Worm (Caenorhabditis elegans): ENCODE measurements around the gene C30G12.6.

C30G12.6 gene

DNA sequence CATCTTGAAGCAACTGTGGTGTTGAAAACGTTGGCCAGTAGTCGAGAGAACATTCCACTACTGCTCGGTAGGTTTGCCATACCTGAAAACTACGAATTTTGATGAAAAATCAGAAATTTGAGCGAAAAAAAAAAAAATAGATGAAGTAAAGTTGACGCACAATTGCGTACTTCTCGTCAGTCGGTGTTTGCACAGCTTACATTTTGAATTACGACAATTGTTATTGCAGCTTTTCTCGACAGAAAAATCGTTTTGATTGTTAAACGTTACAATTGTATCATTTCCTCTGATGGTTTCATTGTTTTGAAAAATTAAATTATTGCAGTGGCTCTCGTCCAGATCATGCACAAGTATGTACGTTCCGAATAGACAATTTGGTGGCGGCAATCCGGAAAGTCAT lies 14.2 kb upstream of the C30G12.6 start, which contains the start of the genes F45E12.5 and cnep-1:
TSS of gene F45E12.5 (minus strand) at position 93 of the 400 bp plus-strand sequence.
TSS of gene cnep-1 (plus strand) at position 326 of the 400 bp plus-strand sequence.
- TF ChIP-seq sea-2 (GFP tag; optimal IDR thresholded peaks at IDR 0.05) = no peak
- peak; percentile 31 for TF ChIP-seq pha-4 (tag; optimal IDR thresholded peaks at IDR 0.05)

DNA sequence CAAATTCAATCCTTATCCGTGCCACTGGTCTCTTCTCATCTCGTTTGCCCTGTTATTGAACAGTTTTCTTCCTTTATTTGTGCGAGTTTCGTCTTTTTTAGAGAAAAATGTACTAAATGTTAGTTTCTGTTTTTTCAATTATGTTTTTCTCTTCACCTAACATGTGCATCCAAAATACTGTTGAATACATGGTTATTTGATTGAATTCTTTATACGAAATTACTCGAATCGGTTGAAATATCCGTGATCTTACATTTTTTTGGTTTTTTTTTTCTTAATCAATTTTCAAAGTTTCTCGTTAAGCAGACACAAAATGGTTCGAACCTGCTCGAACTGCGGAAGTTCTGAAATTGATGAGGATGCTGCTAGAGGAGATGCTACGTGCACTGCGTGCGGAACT lies 9.7 kb upstream of the C30G12.6 start, which contains the start of gene brf-1:
TSS of gene brf-1 (plus strand) at position 301 of the 400 bp plus-strand sequence.
- TF ChIP-seq nhr-77 (tag; optimal IDR thresholded peaks at IDR 0.05) (no peak), elt-2 (tag; optimal IDR thresholded peaks at IDR 0.05) (no peak), pha-4 (tag; optimal IDR thresholded peaks at IDR 0.05) (no peak), egl-5 (tag; optimal IDR thresholded peaks at IDR 0.05) (no peak), lin-15B (tag; optimal IDR thresholded peaks at IDR 0.05) (no peak), ama-1 (optimal IDR thresholded peaks at IDR 0.05) (no peak), ceh-82 (tag; optimal IDR thresholded peaks at IDR 0.05) (no peak), nhr-23 (tag; optimal IDR thresholded peaks at IDR 0.05) (no peak), ceh-28 (tag; optimal IDR thresholded peaks at IDR 0.05) (no peak), elt-3 (tag; optimal IDR thresholded peaks at IDR 0.05) (no peak), nhr-11 (tag; optimal IDR thresholded peaks at IDR 0.05) (no peak), aly-2 (tag; optimal IDR thresholded peaks at IDR 0.05) (no peak), eor-1 (tag; optimal IDR thresholded peaks at IDR 0.05) (no peak), R02D3.7 (tag; optimal IDR thresholded peaks at IDR 0.05) (no peak), fkh-10 (GFP tag; optimal IDR thresholded peaks at IDR 0.05) (no peak)

DNA sequence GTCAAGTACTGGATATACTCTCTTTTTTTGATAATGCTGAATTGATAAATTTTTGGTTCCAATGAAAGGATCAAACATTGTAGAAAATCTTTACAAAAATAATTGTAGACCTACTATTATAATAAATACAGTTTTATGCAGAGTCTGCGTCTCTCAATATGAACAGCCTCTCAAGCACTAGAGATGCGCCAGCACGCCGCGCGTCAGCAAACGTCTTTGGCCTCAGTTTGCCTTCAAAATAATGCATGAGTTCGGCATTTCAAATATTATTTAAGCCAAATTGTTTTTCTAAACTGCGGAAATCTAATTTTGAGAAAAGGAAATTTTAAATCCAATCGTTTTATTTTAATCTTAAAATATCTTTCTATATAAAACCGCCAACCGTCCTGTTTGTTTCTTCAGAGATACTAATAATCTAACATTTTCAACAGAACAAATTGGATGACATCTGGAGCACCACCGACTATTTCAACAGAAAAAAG lies 5.9 kb upstream of the C30G12.6 start, which contains the start of gene cul-4:
TSS of gene cul-4 (plus strand) at position 432 of the 482 bp plus-strand sequence.
- no peak for TF ChIP-seq aly-2 (tag; optimal IDR thresholded peaks at IDR 0.05)
- TF ChIP-seq ceh-9 (tag; optimal IDR thresholded peaks at IDR 0.05) = no peak
- TF ChIP-seq elt-2 (tag; optimal IDR thresholded peaks at IDR 0.05) = peak; percentile 47
- peak; percentile 29 for TF ChIP-seq ceh-82 (tag; optimal IDR thresholded peaks at IDR 0.05)
- TF ChIP-seq fkh-2 (tag; optimal IDR thresholded peaks at IDR 0.05) = no peak
- no peak for TF ChIP-seq ztf-4 (tag; optimal IDR thresholded peaks at IDR 0.05)
- peak; percentile 83 for TF ChIP-seq snpc-4 (tag; optimal IDR thresholded peaks at IDR 0.05)
- peak; percentile 75 for TF ChIP-seq nhr-43 (tag; optimal IDR thresholded peaks at IDR 0.05; ENCODE audit: poor library complexity, severe bottlenecking)
- TF ChIP-seq unc-39 (tag; optimal IDR thresholded peaks at IDR 0.05) = no peak
- no peak for TF ChIP-seq daf-12 (tag; optimal IDR thresholded peaks at IDR 0.05)
- TF ChIP-seq ceh-16 (tag; optimal IDR thresholded peaks at IDR 0.05) = no peak
- no peak for TF ChIP-seq elt-1 (tag; optimal IDR thresholded peaks at IDR 0.05)
- TF ChIP-seq tbx-2 (tag; optimal IDR thresholded peaks at IDR 0.05) = no peak
- no peak for TF ChIP-seq nhr-67 (tag; optimal IDR thresholded peaks at IDR 0.05)
- TF ChIP-seq nhr-23 (tag; optimal IDR thresholded peaks at IDR 0.05) = no peak
- no peak for TF ChIP-seq ceh-28 (tag; optimal IDR thresholded peaks at IDR 0.05)
- peak; percentile 31 for TF ChIP-seq jun-1 (tag; optimal IDR thresholded peaks at IDR 0.05)
- TF ChIP-seq fkh-10 (GFP tag; optimal IDR thresholded peaks at IDR 0.05) = no peak
- no peak for TF ChIP-seq mml-1 (tag; optimal IDR thresholded peaks at IDR 0.05)
- no peak for TF ChIP-seq pha-4 (tag; optimal IDR thresholded peaks at IDR 0.05)
- peak; percentile 25 for TF ChIP-seq lsy-12 (tag; optimal IDR thresholded peaks at IDR 0.05)
- no peak for TF ChIP-seq skn-1 (tag; optimal IDR thresholded peaks at IDR 0.05)
- peak; percentile 53 for TF ChIP-seq R02D3.7 (tag; optimal IDR thresholded peaks at IDR 0.05)
- TF ChIP-seq nhr-25 (tag; optimal IDR thresholded peaks at IDR 0.05) = peak; percentile 69
- peak; percentile 47 for TF ChIP-seq lin-15B (tag; optimal IDR thresholded peaks at IDR 0.05)
- TF ChIP-seq nhr-12 (tag; optimal IDR thresholded peaks at IDR 0.05) = no peak

ce11 chrII:7299042-7299441 lies 3.2 kb upstream of the C30G12.6 start, which contains the start of gene C30G12.1:
Gene C30G12.1 (plus strand): TSS chrII:7299342.
- no peak for TF ChIP-seq lin-39 (tag; optimal IDR thresholded peaks at IDR 0.05)
- no peak for TF ChIP-seq R02D3.7 (tag; optimal IDR thresholded peaks at IDR 0.05)
- TF ChIP-seq zag-1 (tag; optimal IDR thresholded peaks at IDR 0.05) = no peak
- no peak for TF ChIP-seq sea-2 (GFP tag; optimal IDR thresholded peaks at IDR 0.05)
- no peak for TF ChIP-seq eor-1 (tag; optimal IDR thresholded peaks at IDR 0.05)
- TF ChIP-seq tbx-2 (tag; optimal IDR thresholded peaks at IDR 0.05) = no peak
- TF ChIP-seq nhr-28 (tag; optimal IDR thresholded peaks at IDR 0.05) = no peak
- no peak for TF ChIP-seq unc-62 (GFP tag; optimal IDR thresholded peaks at IDR 0.05)

Measured in whole organism, L3 larva.